Worm (Caenorhabditis elegans): ENCODE results near the gene Y54F10BM.9.

The Y54F10BM.9 gene

ce11 chrIII:2279457-2279856 lies 25.3 kb downstream of the Y54F10BM.9 start, which contains the start of gene Y54F10BM.23:
Gene Y54F10BM.23 (minus strand): TSS chrIII:2279557.
- TF ChIP-seq F10E7.11 (tag; optimal IDR thresholded peaks at IDR 0.05) (no peak), let-607 (tag; optimal IDR thresholded peaks at IDR 0.05) (no peak), pha-4 (tag; optimal IDR thresholded peaks at IDR 0.05) (no peak), ZK185.1 (tag; optimal IDR thresholded peaks at IDR 0.05; ENCODE audit: poor library complexity, severe bottlenecking) (no peak)

DNA sequence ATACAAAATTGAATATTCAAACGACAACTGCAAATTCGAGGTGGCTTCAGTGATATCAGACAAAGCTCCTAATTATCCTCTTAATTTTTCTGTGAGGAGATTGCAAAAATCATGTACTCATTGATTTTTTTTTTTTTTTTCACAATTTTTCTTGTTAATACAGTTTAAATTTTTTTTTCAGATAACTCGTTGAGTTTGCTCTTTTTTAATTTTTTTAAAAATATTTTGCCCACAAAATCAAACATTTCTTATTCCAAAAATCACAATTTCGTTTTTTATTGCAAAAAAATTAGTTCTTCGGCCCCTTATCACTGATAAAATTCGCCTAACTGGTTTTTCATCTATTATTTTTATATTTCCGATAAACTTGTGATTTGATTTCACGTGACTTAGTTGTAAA lies 27.9 kb downstream of the Y54F10BM.9 start, which contains the start of gene Y54F10BM.21:
Y54F10BM.21 (plus strand) TSS at position 301 of the 400 bp plus-strand sequence.
- TF ChIP-seq ZK185.1 (tag; optimal IDR thresholded peaks at IDR 0.05; ENCODE audit: poor library complexity, severe bottlenecking) (no peak), lin-35 (GFP tag; optimal IDR thresholded peaks at IDR 0.05) (no peak), mxl-1 (tag; optimal IDR thresholded peaks at IDR 0.05) (no peak), ceh-91 (GFP tag; IDR thresholded peaks at IDR 0.05) (no peak), ztf-18 (tag; optimal IDR thresholded peaks at IDR 0.05) (no peak), efl-1 (GFP tag; optimal IDR thresholded peaks at IDR 0.05) (no peak), dpff-1 (tag; optimal IDR thresholded peaks at IDR 0.05) (no peak), egrh-3 (GFP tag; IDR thresholded peaks at IDR 0.05) (no peak), lin-26 (GFP tag; IDR thresholded peaks at IDR 0.05) (no peak), die-1 (tag; optimal IDR thresholded peaks at IDR 0.05) (no peak), K11D2.4 (GFP tag; IDR thresholded peaks at IDR 0.05) (no peak), nhr-179 (tag; optimal IDR thresholded peaks at IDR 0.05) (no peak), let-526 (GFP tag; IDR thresholded peaks at IDR 0.05) (no peak), lag-1 (GFP tag; IDR thresholded peaks at IDR 0.05) (no peak), cebp-1 (GFP tag; IDR thresholded peaks at IDR 0.05) (no peak), cebp-1 (tag; optimal IDR thresholded peaks at IDR 0.05) (no peak), mes-4 (tag; optimal IDR thresholded peaks at IDR 0.05) (no peak), ztf-26 (tag; optimal IDR thresholded peaks at IDR 0.05) (no peak), tbp1 (GFP tag; optimal IDR thresholded peaks at IDR 0.05) (no peak), fkh-3 (tag; optimal IDR thresholded peaks at IDR 0.05) (no peak), F37B4.10 (GFP tag; IDR thresholded peaks at IDR 0.05) (no peak)

DNA sequence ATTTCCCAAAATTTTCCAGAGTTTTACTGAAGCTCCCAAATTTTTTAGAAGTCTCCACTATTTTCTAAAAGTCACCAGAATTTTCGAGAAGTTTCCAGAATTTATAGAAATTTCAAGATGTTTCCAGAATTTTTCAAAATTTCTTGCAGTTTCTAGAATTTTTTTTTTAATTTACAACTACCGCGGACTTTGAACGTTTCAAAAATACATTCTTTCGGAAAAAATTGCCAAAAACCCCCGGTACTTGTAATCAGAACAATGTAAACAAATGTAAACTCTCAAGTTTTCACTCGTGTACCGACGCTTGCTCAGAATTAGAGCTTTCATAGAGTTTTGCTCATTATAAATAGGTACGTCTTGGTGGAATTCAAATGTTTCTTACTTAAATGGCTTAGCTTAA lies 32.0 kb downstream of the Y54F10BM.9 start, which contains the start of gene fbxa-39:
fbxa-39 (plus strand) TSS at position 301 of the 400 bp plus-strand sequence.
- TF ChIP-seq dox-1 (GFP tag; IDR thresholded peaks at IDR 0.05) (no peak), hlh-26 (GFP tag; conservative IDR thresholded peaks at IDR 0.05) (no peak), lin-40 (tag; optimal IDR thresholded peaks at IDR 0.05) (no peak), F49E8.2 (tag; optimal IDR thresholded peaks at IDR 0.05; ENCODE audit: insufficient read depth) (no peak), snpc-1.1 (tag; optimal IDR thresholded peaks at IDR 0.05; ENCODE audit: insufficient read depth) (no peak), tbx-9 (tag; optimal IDR thresholded peaks at IDR 0.05; ENCODE audit: borderline replicate concordance) (no peak), F39B2.1 (GFP tag; IDR thresholded peaks at IDR 0.05) (no peak), ztf-25 (GFP tag; IDR thresholded peaks at IDR 0.05) (no peak), sdz-38 (tag; optimal IDR thresholded peaks at IDR 0.05) (no peak), lin-26 (GFP tag; IDR thresholded peaks at IDR 0.05) (no peak), mel-28 (tag; optimal IDR thresholded peaks at IDR 0.05; ENCODE audit: borderline replicate concordance) (no peak), lsy-27 (tag; optimal IDR thresholded peaks at IDR 0.05; ENCODE audit: borderline replicate concordance, insufficient read depth) (no peak), gei-17 (GFP tag; optimal IDR thresholded peaks at IDR 0.05) (no peak)
